Fruit fly (Drosophila melanogaster) whole organism, embryonic: Measurements from ENCODE around the gene Aps.

Experiments used
- Adf1 ChIP-seq: fragments of 200-800 bp; sonication (Bioruptor generic); IDR thresholded peaks from 2 replicates; pipeline ENCODE4 v1.3.6; 2022; ENCODE audit warnings: missing biosample characterization, missing genetic modification characterization
- BEAF-32 ChIP-seq: fragments of 200-800 bp; sonication (Bioruptor generic); optimal IDR thresholded peaks from 3 replicates; lab custom pipeline; 2017; ENCODE audit warnings: missing biosample characterization, missing genetic modification characterization, mild to moderate bottlenecking, moderate library complexity, missing genetic modification reagents
- CG10462 ChIP-seq: fragments of 200-800 bp; sonication (Bioruptor generic); optimal IDR thresholded peaks from 2 replicates; lab custom pipeline; 2016; ENCODE audit warnings: missing biosample characterization, missing genetic modification characterization
- CG10654 ChIP-seq: fragments of 200-800 bp; sonication (Bioruptor generic); optimal IDR thresholded peaks from 2 replicates; lab custom pipeline; 2016; ENCODE audit warnings: missing biosample characterization, missing genetic modification characterization
- CG12769 ChIP-seq: fragments of 200-800 bp; sonication (Bioruptor generic); optimal IDR thresholded peaks from 2 replicates; lab custom pipeline; 2019; ENCODE audit warnings: missing biosample characterization, mild to moderate bottlenecking, missing genetic modification characterization, moderate library complexity
- CG14441 ChIP-seq: fragments of 200-800 bp; sonication (Bioruptor generic); IDR thresholded peaks from 2 replicates; pipeline ENCODE4 v1.3.6; 2022; ENCODE audit warnings: missing biosample characterization, missing genetic modification characterization
- CG14667 ChIP-seq: fragments of 200-800 bp; sonication (Bioruptor generic); IDR thresholded peaks from 2 replicates; pipeline ENCODE4 v1.3.6; 2022; ENCODE audit warnings: missing biosample characterization, missing genetic modification characterization
- CG16863 ChIP-seq: fragments of 200-800 bp; sonication (Bioruptor generic); optimal IDR thresholded peaks from 3 replicates; lab custom pipeline; 2016; ENCODE audit warnings: missing biosample characterization, missing genetic modification characterization
- CG17385 ChIP-seq: fragments of 200-800 bp; sonication (Bioruptor generic); optimal IDR thresholded peaks from 3 replicates; lab custom pipeline; 2018; ENCODE audit warnings: missing biosample characterization, mild to moderate bottlenecking, missing genetic modification characterization
- CG31365 ChIP-seq: fragments of 200-800 bp; sonication (Bioruptor generic); optimal IDR thresholded peaks from 2 replicates; lab custom pipeline; 2018; ENCODE audit warnings: missing biosample characterization, mild to moderate bottlenecking, missing genetic modification characterization
- CG33213 ChIP-seq: fragments of 200-800 bp; sonication (Bioruptor generic); optimal IDR thresholded peaks from 3 replicates; lab custom pipeline; 2016; ENCODE audit warnings: missing biosample characterization, missing genetic modification characterization
- CG3407 ChIP-seq: fragments of 200-800 bp; sonication (Bioruptor generic); optimal IDR thresholded peaks from 2 replicates; lab custom pipeline; 2018; ENCODE audit warnings: missing biosample characterization, mild to moderate bottlenecking, missing genetic modification characterization
- CG4282 ChIP-seq: fragments of 200-800 bp; sonication (Bioruptor generic); optimal IDR thresholded peaks from 2 replicates; lab custom pipeline; 2016; ENCODE audit warnings: missing biosample characterization, missing genetic modification characterization
- CG5180 ChIP-seq: fragments of 200-800 bp; sonication (Bioruptor generic); optimal IDR thresholded peaks from 3 replicates; lab custom pipeline; 2017; ENCODE audit warnings: missing biosample characterization, missing genetic modification characterization, mild to moderate bottlenecking, moderate library complexity, missing genetic modification reagents
- CG8089 ChIP-seq: fragments of 200-800 bp; sonication (Bioruptor generic); optimal IDR thresholded peaks from 3 replicates; lab custom pipeline; 2016; ENCODE audit warnings: missing biosample characterization, missing genetic modification characterization
- CG8388 ChIP-seq: fragments of 200-800 bp; sonication (Bioruptor generic); optimal IDR thresholded peaks from 2 replicates; lab custom pipeline; 2019; ENCODE audit warnings: missing biosample characterization, mild to moderate bottlenecking, missing genetic modification characterization, moderate library complexity
- CG8924 ChIP-seq: fragments of 200-800 bp; optimal IDR thresholded peaks from 3 replicates; lab custom pipeline; 2019; ENCODE audit warnings: missing biosample characterization, mild to moderate bottlenecking, missing genetic modification characterization, moderate library complexity
- CoRest ChIP-seq: fragments of 200-800 bp; sonication (Bioruptor generic); optimal IDR thresholded peaks from 3 replicates; lab custom pipeline; 2018; ENCODE audit warnings: missing biosample characterization, mild to moderate bottlenecking, missing genetic modification characterization, moderate library complexity
- D19A ChIP-seq: fragments of 200-800 bp; optimal IDR thresholded peaks from 3 replicates; lab custom pipeline; 2019; ENCODE audit warnings: missing biosample characterization, mild to moderate bottlenecking, missing genetic modification characterization, moderate library complexity
- Doc2 ChIP-seq: fragments of 200-800 bp; sonication (Bioruptor generic); IDR thresholded peaks from 2 replicates; pipeline ENCODE4 v1.3.6; 2022; ENCODE audit warnings: missing biosample characterization, missing genetic modification characterization
- Drgx ChIP-seq: fragments of 200-800 bp; sonication (Bioruptor generic); IDR thresholded peaks from 2 replicates; pipeline ENCODE4 v1.3.6; 2022; ENCODE audit warnings: missing biosample characterization, missing genetic modification characterization
- HLH4C ChIP-seq: fragments of 200-800 bp; sonication (Bioruptor generic); IDR thresholded peaks from 3 replicates; pipeline ENCODE4 v1.3.6; 2022; ENCODE audit warnings: missing biosample characterization, missing genetic modification characterization; ENCODE audit not compliant: partially characterized antibody
- HLH54F ChIP-seq: fragments of 200-800 bp; sonication (Bioruptor generic); optimal IDR thresholded peaks from 3 replicates; lab custom pipeline; 2016; ENCODE audit warnings: missing biosample characterization, missing genetic modification characterization
- Mad ChIP-seq: fragments of 200-800 bp; sonication (Bioruptor generic); optimal IDR thresholded peaks from 2 replicates; lab custom pipeline; 2016; ENCODE audit warnings: missing biosample characterization, missing genetic modification characterization
- NC2β ChIP-seq: fragments of 200-800 bp; sonication (Bioruptor generic); optimal IDR thresholded peaks from 2 replicates; lab custom pipeline; 2016; ENCODE audit warnings: missing biosample characterization, missing genetic modification characterization
- Scr ChIP-seq: fragments of 200-800 bp; sonication (Bioruptor generic); IDR thresholded peaks from 2 replicates; pipeline ENCODE4 v1.3.6; 2022; ENCODE audit warnings: missing biosample characterization, missing genetic modification characterization; ENCODE audit not compliant: partially characterized antibody
- Side ChIP-seq: fragments of 200-800 bp; sonication (Bioruptor generic); optimal IDR thresholded peaks from 2 replicates; lab custom pipeline; 2016; ENCODE audit warnings: missing biosample characterization, missing genetic modification characterization
- Sin3A ChIP-seq: fragments of >200 bp; optimal IDR thresholded peaks from 2 replicates; lab custom pipeline; 2018
- abd-A ChIP-seq: fragments of 200-800 bp; sonication (Bioruptor generic); optimal IDR thresholded peaks from 3 replicates; lab custom pipeline; 2019; ENCODE audit warnings: missing biosample characterization, mild to moderate bottlenecking, missing genetic modification characterization, moderate library complexity
- ap ChIP-seq: fragments of 200-800 bp; sonication (Bioruptor generic); IDR thresholded peaks from 2 replicates; pipeline ENCODE4 v1.3.6; 2022; ENCODE audit warnings: missing biosample characterization, missing genetic modification characterization
- bab2 ChIP-seq: fragments of 200-800 bp; sonication (Bioruptor generic); optimal IDR thresholded peaks from 2 replicates; lab custom pipeline; 2016; ENCODE audit warnings: missing biosample characterization, missing genetic modification characterization
- bigmax ChIP-seq: fragments of 200-800 bp; sonication (Bioruptor generic); optimal IDR thresholded peaks from 2 replicates; lab custom pipeline; 2018; ENCODE audit warnings: missing biosample characterization, mild to moderate bottlenecking, missing genetic modification characterization
- cas ChIP-seq: fragments of 200-800 bp; sonication (Bioruptor generic); IDR thresholded peaks from 2 replicates; pipeline ENCODE4 v1.3.6; 2022; ENCODE audit warnings: missing biosample characterization, missing genetic modification characterization
- cg ChIP-seq: fragments of 200-800 bp; sonication (Bioruptor generic); optimal IDR thresholded peaks from 3 replicates; lab custom pipeline; 2019; ENCODE audit warnings: missing biosample characterization, mild to moderate bottlenecking, missing genetic modification characterization, moderate library complexity
- corto ChIP-seq: fragments of 200-800 bp; sonication (Bioruptor generic); optimal IDR thresholded peaks from 2 replicates; lab custom pipeline; 2016; ENCODE audit warnings: missing biosample characterization, mild to moderate bottlenecking, missing genetic modification characterization, moderate library complexity
- danr ChIP-seq: fragments of 200-800 bp; sonication (Bioruptor generic); IDR thresholded peaks from 2 replicates; pipeline ENCODE4 v1.3.6; 2022; ENCODE audit warnings: missing biosample characterization, missing genetic modification characterization
- en ChIP-seq: fragments of 200-800 bp; sonication (Bioruptor generic); optimal IDR thresholded peaks from 2 replicates; lab custom pipeline; 2016; ENCODE audit warnings: missing biosample characterization, missing genetic modification characterization
- gem ChIP-seq: fragments of 200-800 bp; sonication (Bioruptor generic); optimal IDR thresholded peaks from 2 replicates; lab custom pipeline; 2019; ENCODE audit warnings: missing biosample characterization, mild to moderate bottlenecking, missing genetic modification characterization, moderate library complexity
- grau ChIP-seq: fragments of 200-800 bp; optimal IDR thresholded peaks from 3 replicates; lab custom pipeline; 2019; ENCODE audit warnings: missing biosample characterization, mild to moderate bottlenecking, missing genetic modification characterization, moderate library complexity
- gsb-n ChIP-seq: fragments of 200-800 bp; sonication (Bioruptor generic); optimal IDR thresholded peaks from 3 replicates; lab custom pipeline; 2018; ENCODE audit warnings: missing biosample characterization, mild to moderate bottlenecking, missing genetic modification characterization
- ham ChIP-seq: fragments of 200-800 bp; sonication (Bioruptor generic); IDR thresholded peaks from 2 replicates; pipeline ENCODE4 v1.3.6; 2022; ENCODE audit warnings: missing biosample characterization, missing genetic modification characterization
- jigr1 ChIP-seq: fragments of 200-800 bp; sonication (Bioruptor generic); IDR thresholded peaks from 3 replicates; pipeline ENCODE4 v1.3.6; 2022; ENCODE audit warnings: missing biosample characterization, missing genetic modification characterization
- mld ChIP-seq: fragments of 200-800 bp; sonication (Bioruptor generic); IDR thresholded peaks from 3 replicates; pipeline ENCODE4 v1.3.6; 2022; ENCODE audit warnings: missing biosample characterization, missing genetic modification characterization; ENCODE audit not compliant: partially characterized antibody
- nerfin-2 ChIP-seq: fragments of 200-800 bp; sonication (Bioruptor generic); IDR thresholded peaks from 2 replicates; pipeline ENCODE4 v1.3.6; 2022; ENCODE audit warnings: missing biosample characterization, missing genetic modification characterization; ENCODE audit not compliant: partially characterized antibody
- nom ChIP-seq: fragments of 200-800 bp; sonication (Bioruptor generic); optimal IDR thresholded peaks from 2 replicates; lab custom pipeline; 2017; ENCODE audit warnings: missing biosample characterization, missing genetic modification characterization, mild to moderate bottlenecking, moderate library complexity, missing genetic modification reagents
- peb ChIP-seq: fragments of 200-800 bp; sonication (Bioruptor generic); IDR thresholded peaks from 2 replicates; pipeline ENCODE4 v1.3.6; 2022; ENCODE audit warnings: missing biosample characterization, missing genetic modification characterization
- prd ChIP-seq, 3 experiments: fragments of >200 bp in 2 of 3; fragments of 200-800 bp in 1 of 3; sonication (Bioruptor generic) in 1 of 3; optimal IDR thresholded peaks in 2 of 3; IDR thresholded peaks in 1 of 3; 2 replicates in 2 of 3; 3 replicates in 1 of 3; pipeline versions ENCODE4 v1.3.6 to Lab custom; 2017 to 2022; ENCODE audit warnings: missing biosample characterization in 1 of 3, missing genetic modification characterization in 1 of 3
- pum ChIP-seq: fragments of 200-800 bp; sonication (Bioruptor generic); optimal IDR thresholded peaks from 2 replicates; lab custom pipeline; 2016; ENCODE audit warnings: missing biosample characterization, missing genetic modification characterization
- pzg ChIP-seq: fragments of 200-800 bp; sonication (Bioruptor generic); optimal IDR thresholded peaks from 3 replicates; lab custom pipeline; 2018; ENCODE audit warnings: missing biosample characterization, mild to moderate bottlenecking, missing genetic modification characterization, moderate library complexity
- salm ChIP-seq: fragments of 200-800 bp; sonication (Bioruptor generic); optimal IDR thresholded peaks from 2 replicates; lab custom pipeline; 2018; ENCODE audit warnings: missing biosample characterization, mild to moderate bottlenecking, missing genetic modification characterization

Aps gene

DNA sequence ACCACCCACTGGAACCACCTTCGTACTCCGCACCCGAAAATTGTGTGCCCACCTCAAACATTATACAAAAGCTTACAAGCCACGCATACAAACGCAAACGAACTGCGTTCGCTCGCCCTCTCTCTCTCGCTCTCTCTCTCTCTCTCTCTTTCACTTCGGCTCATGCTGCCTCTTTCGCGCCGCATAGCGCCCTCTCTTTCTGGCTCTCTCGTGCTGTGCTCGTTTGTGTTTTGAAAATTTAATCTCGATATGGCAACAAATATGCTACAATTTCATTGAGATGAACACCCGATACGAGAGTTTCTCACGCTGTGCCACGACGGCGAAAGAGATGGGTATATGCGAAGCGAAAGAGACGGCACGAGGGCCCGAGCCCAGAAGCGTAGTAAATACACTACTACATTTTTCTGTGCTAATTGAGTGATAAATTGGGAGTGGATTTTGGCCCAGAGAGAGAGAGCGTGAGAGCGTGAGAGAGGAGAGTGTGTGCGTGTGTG is 42.3 kb downstream of the Aps start (continued):
- TF ChIP-seq danr (no peak), HLH4C (GFP tag; lab: Robert Waterston, UW) (0 out of 3 replicates have a peak, but pooled peaks have one; percentile 50), CG17385 (GFP tag; lab: Kevin White, UChicago) (peak; percentile 24), ham (0 out of 2 replicates have a peak, but pooled peaks have one; percentile 27), CG10654 (no peak), nom (GFP tag; lab: Kevin White, UChicago) (peak; percentile 47), Adf1 (peak; percentile 86), mld (no peak), cas (no peak), gsb-n (tag; lab: Kevin White, UChicago) (peak; percentile 78), pzg (GFP tag; lab: Kevin White, UChicago) (no peak), HLH54F (no peak), Mad (no peak), prd (optimal IDR thresholded peaks at IDR 0.05; lab: Kevin White, UChicago) (no peak), prd (GFP tag; IDR thresholded peaks at IDR 0.05; lab: Robert Waterston, UW) (no peak), CG14441 (0 out of 2 replicates have a peak, but pooled peaks have one; percentile 14), Side (peak; percentile 50), CG5180 (GFP tag; lab: Kevin White, UChicago) (peak; percentile 96), Doc2 (GFP tag; lab: Robert Waterston, UW) (no peak), en (GFP tag; lab: Kevin White, UChicago) (peak; percentile 6), CG8924 (tag; lab: Kevin White, UChicago) (peak; percentile 75), ap (no peak), peb (no peak), cg (peak; percentile 95), CG10462 (GFP tag; lab: Kevin White, UChicago) (no peak), Drgx (GFP tag; lab: Robert Waterston, UW) (peak; percentile 67), NC2β (GFP tag; lab: Kevin White, UChicago) (peak; percentile 65), grau (tag; lab: Kevin White, UChicago) (peak; percentile 11), CG8388 (GFP tag; lab: Kevin White, UChicago) (peak; percentile 7), Sin3A (no peak), CG3407 (GFP tag; lab: Kevin White, UChicago) (peak; percentile 28), corto (no peak), CG4282 (peak; percentile 49), CG33213 (GFP tag; lab: Kevin White, UChicago) (peak; percentile 4), bab2 (GFP tag; lab: Kevin White, UChicago) (no peak), Scr (GFP tag; lab: Robert Waterston, UW) (peak; percentile 46; the same call in 1 of the 2 replicates), nerfin-2 (GFP tag; lab: Robert Waterston, UW) (peak; percentile 48; the same call in 1 of the 2 replicates), CG14667 (GFP tag; lab: Robert Waterston, UW) (no peak), salm (tag; lab: Kevin White, UChicago) (peak; percentile 56), CoRest (tag; lab: Kevin White, UChicago) (peak; percentile 62), jigr1 (no peak), bigmax (GFP tag; lab: Kevin White, UChicago) (no peak), CG16863 (GFP tag; lab: Kevin White, UChicago) (peak; percentile 39), abd-A (peak; percentile 100), pum (GFP tag; lab: Kevin White, UChicago) (no peak), D19A (tag; lab: Kevin White, UChicago) (peak; percentile 71), CG8089 (GFP tag; lab: Kevin White, UChicago) (peak; percentile 27), CG12769 (peak; percentile 85), CG31365 (tag; lab: Kevin White, UChicago) (peak; percentile 4), BEAF-32 (GFP tag; lab: Kevin White, UChicago) (peak; percentile 2), gem (no peak)
